Worm (Caenorhabditis elegans) whole organism, L4 larva: Measurements from ENCODE around the gene Y57G11A.4.

Experiments
- D1046.2 ChIP-seq: fragments of 200-800 bp; sonication (Bioruptor generic); IDR thresholded peaks from 2 replicates; pipeline ENCODE4 v1.3.6; 2022; ENCODE audit warnings: missing genetic modification characterization, missing compliant biosample characterization
- dmd-9 ChIP-seq: fragments of 200-800 bp; sonication (Bioruptor generic); IDR thresholded peaks from 2 replicates; pipeline ENCODE4 v1.3.6; 2022; ENCODE audit warnings: missing genetic modification reagents, missing genetic modification characterization, missing compliant biosample characterization
- dve-1 ChIP-seq: sonication (generic microtip); optimal IDR thresholded peaks from 2 replicates; lab custom pipeline; 2017; ENCODE audit warnings: antibody characterized with exemption, mild to moderate bottlenecking, missing genetic modification characterization, missing compliant biosample characterization; ENCODE audit not compliant: insufficient read depth
- fkh-10 ChIP-seq: fragments of 150-350 bp; optimal IDR thresholded peaks from 2 replicates; lab custom pipeline; 2014; ENCODE audit warnings: missing biosample characterization, missing genetic modification reagents, missing genetic modification characterization
- jun-1 ChIP-seq: fragments of 150-350 bp; optimal IDR thresholded peaks from 2 replicates; lab custom pipeline; 2014; ENCODE audit warnings: missing biosample characterization, missing genetic modification reagents, missing genetic modification characterization
- madf-5 ChIP-seq, 2 experiments: fragments of 200-800 bp; sonication (Bioruptor generic); IDR thresholded peaks; 2 replicates each; pipeline ENCODE4 v1.3.6; 2022; ENCODE audit warnings: missing compliant biosample characterization in 2 of 2, missing genetic modification characterization in 2 of 2
- nhr-102 ChIP-seq: sonication (generic microtip); optimal IDR thresholded peaks from 2 replicates; lab custom pipeline; 2016; ENCODE audit warnings: mild to moderate bottlenecking, missing genetic modification characterization, moderate library complexity, missing compliant biosample characterization
- nhr-6 ChIP-seq: fragments of 150-350 bp; optimal IDR thresholded peaks from 2 replicates; lab custom pipeline; 2014; ENCODE audit warnings: missing biosample characterization, missing genetic modification characterization
- unc-39 ChIP-seq: sonication (generic microtip); optimal IDR thresholded peaks from 2 replicates; lab custom pipeline; 2017; ENCODE audit warnings: missing biosample characterization, missing genetic modification characterization
- unc-62 ChIP-seq, 3 experiments: fragments of 150-350 bp in 1 of 3; sonication (generic microtip); optimal IDR thresholded peaks in 2 of 3; peaks in 1 of 3; 1 replicate in 1 of 3; 2 replicates in 2 of 3; lab custom pipeline; 2014 to 2017; ENCODE audit warnings: missing biosample characterization in 3 of 3, missing genetic modification characterization in 3 of 3, missing genetic modification reagents in 3 of 3, missing genotype in 1 of 3

Gene Y57G11A.4

ce11 chrIV:14534967-14535366 lies 52.9 kb downstream of the Y57G11A.4 start, which contains the start of gene T27E7.4:
TSS of gene T27E7.4 (minus strand) at chrIV:14535067.
- TF ChIP-seq fkh-10 (GFP tag; lab: Kevin White, UChicago) = no peak
- TF ChIP-seq D1046.2 (GFP tag; lab: Robert Waterston, UW) = no peak
- TF ChIP-seq nhr-102 (tag; lab: Kevin White, UChicago) = no peak
- no peak for TF ChIP-seq unc-39
- no peak for TF ChIP-seq dve-1 (tag; lab: Kevin White, UChicago)
- no peak for TF ChIP-seq madf-5 (GFP tag; IDR thresholded peaks at IDR 0.05; lab: Robert Waterston, UW)
- TF ChIP-seq jun-1 (tag; lab: Kevin White, UChicago) = no peak
- no peak for TF ChIP-seq nhr-6 (tag; lab: Kevin White, UChicago)
- no peak for TF ChIP-seq unc-62 (GFP tag; optimal IDR thresholded peaks at IDR 0.05 in 1 of 2; lab: Kevin White, UChicago)
- no peak for TF ChIP-seq unc-62 (tag; optimal IDR thresholded peaks at IDR 0.05; lab: Kevin White, UChicago)
- no peak for TF ChIP-seq dmd-9 (GFP tag; lab: Robert Waterston, UW)
